Fruit fly (Drosophila melanogaster): ENCODE results near the gene Dd.

The Dd gene

DNA sequence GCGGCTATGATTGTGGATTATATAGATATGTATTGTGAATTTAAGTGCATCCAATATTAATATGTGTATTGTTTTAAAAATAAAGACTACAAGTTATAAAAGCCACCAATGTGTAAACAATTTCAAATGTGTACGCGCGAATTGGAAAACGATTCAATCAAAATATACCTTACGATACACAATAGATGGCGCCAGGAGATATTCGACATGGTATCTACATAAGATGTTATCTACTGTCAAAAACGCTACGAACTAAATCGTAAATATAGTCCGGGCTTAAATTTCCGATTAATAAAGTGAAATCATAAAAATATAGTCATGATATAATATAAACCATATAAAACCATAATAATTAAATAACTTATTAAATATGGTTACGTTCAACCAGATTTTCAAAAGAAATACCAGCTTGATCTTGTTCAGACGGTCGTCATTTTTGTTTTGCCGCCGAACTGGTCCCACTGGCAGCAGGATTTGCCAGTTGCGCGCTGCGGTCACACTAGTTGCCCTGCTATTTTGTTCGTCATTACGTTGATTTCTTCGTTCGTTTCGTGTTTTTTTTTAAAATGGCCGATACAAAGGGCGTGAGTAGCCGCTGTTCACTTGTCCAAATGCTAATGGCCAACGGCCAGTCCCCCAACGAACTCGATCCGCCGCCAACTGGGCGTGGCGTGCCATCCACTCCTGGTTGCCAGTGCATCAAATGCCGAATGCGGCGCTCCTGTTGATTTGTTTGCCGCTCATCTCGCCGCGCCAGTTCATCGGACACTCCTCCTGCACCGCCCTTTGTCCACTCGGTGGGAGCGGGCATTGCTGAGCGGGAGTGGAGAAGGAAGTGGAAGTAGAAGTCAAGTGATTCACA is 34.2 kb upstream of the Dd start, which contains the start of gene Septin1 (continued):
- TF ChIP-seq pnt (GFP tag; optimal IDR thresholded peaks at IDR 0.05) (no peak), Dp (GFP tag; optimal IDR thresholded peaks at IDR 0.05) (peak; percentile 78), Xbp1 (GFP tag; optimal IDR thresholded peaks at IDR 0.05) (no peak), dpn (GFP tag; optimal IDR thresholded peaks at IDR 0.05) (no peak), pita (GFP tag; optimal IDR thresholded peaks at IDR 0.05) (peak; percentile 13), CG1792 (GFP tag; optimal IDR thresholded peaks at IDR 0.05) (no peak), pzg (GFP tag; optimal IDR thresholded peaks at IDR 0.05) (peak; percentile 77), CG7839 (tag; optimal IDR thresholded peaks at IDR 0.05) (no peak), CG8290 (GFP tag; optimal IDR thresholded peaks at IDR 0.05) (peak; percentile 11), CG8290 (tag; optimal IDR thresholded peaks at IDR 0.05) (no peak), danr (GFP tag; IDR thresholded peaks at IDR 0.05) (no peak), CG3281 (GFP tag; optimal IDR thresholded peaks at IDR 0.05) (no peak), gfzf (GFP tag; optimal IDR thresholded peaks at IDR 0.05) (peak; percentile 79), CG4617 (GFP tag; optimal IDR thresholded peaks at IDR 0.05; ENCODE audit: borderline replicate concordance) (peak; percentile 52), Bgb (GFP tag; IDR thresholded peaks at IDR 0.05; ENCODE audit: partially characterized antibody) (0 out of 2 replicates have a peak, but pooled peaks have one; percentile 40), E2f2 (GFP tag; IDR thresholded peaks at IDR 0.05) (peak; percentile 83), CkIIα-i1 (GFP tag; IDR thresholded peaks at IDR 0.05) (no peak), CoRest (tag; optimal IDR thresholded peaks at IDR 0.05) (peak; percentile 16), CG3065 (GFP tag; optimal IDR thresholded peaks at IDR 0.05) (no peak), dimm (GFP tag; IDR thresholded peaks at IDR 0.05) (no peak), Hsf (GFP tag; optimal IDR thresholded peaks at IDR 0.05) (no peak), Bdp1 (GFP tag; optimal IDR thresholded peaks at IDR 0.05) (no peak), CG14710 (tag; optimal IDR thresholded peaks at IDR 0.05) (peak; percentile 57), knrl (GFP tag; IDR thresholded peaks at IDR 0.05; ENCODE audit: partially characterized antibody) (peak; percentile 30; the same call in 1 of the 3 replicates), crol (GFP tag; IDR thresholded peaks at IDR 0.05) (0 out of 2 replicates have a peak, but pooled peaks have one; percentile 35), trem (tag; optimal IDR thresholded peaks at IDR 0.05) (peak; percentile 63), CG9437 (GFP tag; optimal IDR thresholded peaks at IDR 0.05) (peak; percentile 46), phol (tag; optimal IDR thresholded peaks at IDR 0.05) (peak; percentile 48), ham (GFP tag; IDR thresholded peaks at IDR 0.05) (no peak), nom (GFP tag; optimal IDR thresholded peaks at IDR 0.05) (peak; percentile 56), hkb (optimal IDR thresholded peaks at IDR 0.05) (peak; percentile 35), hkb (GFP tag; IDR thresholded peaks at IDR 0.05) (no peak), pho (GFP tag; optimal IDR thresholded peaks at IDR 0.05) (no peak), crc (GFP tag; optimal IDR thresholded peaks at IDR 0.05) (no peak), BEAF-32 (GFP tag; optimal IDR thresholded peaks at IDR 0.05) (peak; percentile 40), jigr1 (GFP tag; IDR thresholded peaks at IDR 0.05) (no peak), Ets97D (GFP tag; optimal IDR thresholded peaks at IDR 0.05) (peak; percentile 4), seq (GFP tag; IDR thresholded peaks at IDR 0.05) (no peak), Pdp1 (GFP tag; optimal IDR thresholded peaks at IDR 0.05) (peak in 1 of 2 experiments; percentile 18), Med (GFP tag) (peak; percentile 9), nmo (GFP tag; optimal IDR thresholded peaks at IDR 0.05) (peak; percentile 50), amos (GFP tag; IDR thresholded peaks at IDR 0.05; ENCODE audit: partially characterized antibody) (peak; percentile 49; the same call in 1 of the 2 replicates), bsh (GFP tag; optimal IDR thresholded peaks at IDR 0.05) (peak in 1 of 2 experiments; percentile 4), Lhr (GFP tag; optimal IDR thresholded peaks at IDR 0.05) (peak; percentile 86), Jarid2 (GFP tag; optimal IDR thresholded peaks at IDR 0.05) (peak; percentile 66), sens (GFP tag) (peak; percentile 50), CG15514 (GFP tag; optimal IDR thresholded peaks at IDR 0.05) (peak; percentile 64), CTCF (GFP tag; optimal IDR thresholded peaks at IDR 0.05) (peak; percentile 95), scrt (GFP tag; optimal IDR thresholded peaks at IDR 0.05) (no peak)

Measured in whole organism, embryonic.